Fruit fly (Drosophila melanogaster) whole organism, adult: ENCODE results near the gene Cwc25.

Experiments
- CG12768 ChIP-seq: fragments of 200-800 bp; sonication (Bioruptor generic); optimal IDR thresholded peaks from 2 replicates; lab custom pipeline; 2017; ENCODE audit warnings: missing biosample characterization, missing genetic modification characterization, mild to moderate bottlenecking, moderate library complexity, missing genetic modification reagents
- CG5204 ChIP-seq: fragments of 200-800 bp; sonication (Bioruptor generic); optimal IDR thresholded peaks from 2 replicates; lab custom pipeline; 2016; ENCODE audit warnings: missing biosample characterization, missing genetic modification characterization
- CG7101 ChIP-seq: fragments of 200-800 bp; sonication (Bioruptor generic); optimal IDR thresholded peaks from 2 replicates; lab custom pipeline; 2018; ENCODE audit warnings: missing biosample characterization, mild to moderate bottlenecking, missing genetic modification characterization, moderate library complexity
- Crg-1 ChIP-seq: fragments of 200-800 bp; sonication (Bioruptor generic); optimal IDR thresholded peaks from 2 replicates; lab custom pipeline; 2016; ENCODE audit warnings: missing biosample characterization, missing genetic modification characterization
- ovo ChIP-seq: fragments of 200-800 bp; sonication (Bioruptor generic); optimal IDR thresholded peaks from 2 replicates; lab custom pipeline; 2016; ENCODE audit warnings: missing biosample characterization, missing genetic modification characterization
- pad ChIP-seq: fragments of 200-800 bp; sonication (Bioruptor generic); optimal IDR thresholded peaks from 3 replicates; lab custom pipeline; 2017; ENCODE audit warnings: missing biosample characterization, missing genetic modification characterization, mild to moderate bottlenecking, moderate library complexity, missing genetic modification reagents
- toe ChIP-seq: fragments of 200-800 bp; sonication (Bioruptor generic); optimal IDR thresholded peaks from 2 replicates; lab custom pipeline; 2016; ENCODE audit warnings: missing biosample characterization, missing genetic modification characterization

- TF ChIP-seq pad (GFP tag; lab: Kevin White, UChicago): no peak
- TF ChIP-seq Crg-1 (GFP tag; lab: Kevin White, UChicago): no peak
- no peak for TF ChIP-seq ovo (GFP tag; lab: Kevin White, UChicago)
- TF ChIP-seq CG5204 (GFP tag; lab: Kevin White, UChicago): no peak
- TF ChIP-seq CG7101: no peak
- TF ChIP-seq toe (GFP tag; lab: Kevin White, UChicago): no peak
- TF ChIP-seq CG12768 (GFP tag; lab: Kevin White, UChicago): no peak
Observed at dm6 chr2L:2757930-2758556, 13.1 kb downstream of the Cwc25 start.
